Worm (Caenorhabditis elegans): Measurements from ENCODE around the gene ugt-22.

The ugt-22 gene

DNA sequence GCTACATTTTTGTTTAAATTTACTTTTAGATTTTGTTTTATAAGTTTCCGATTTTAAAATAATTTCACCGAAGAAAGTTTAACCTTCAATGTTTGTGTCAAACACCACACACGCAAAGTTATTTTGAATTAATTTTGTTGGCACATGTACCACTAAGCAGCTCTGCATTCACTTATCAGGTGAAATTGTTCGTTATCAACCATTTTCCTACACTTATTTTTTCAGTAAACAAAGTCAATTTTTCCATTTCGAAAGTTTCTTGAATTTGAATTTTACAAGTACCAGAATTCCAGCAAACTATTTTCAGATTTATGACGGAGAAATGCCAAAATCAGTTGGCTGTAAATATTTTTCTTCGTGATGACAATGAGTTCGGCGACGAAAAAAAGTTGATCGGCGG, 19.9 kb upstream of the ugt-22 start, which contains the start of gene C08F11.3:
Gene C08F11.3, plus strand, starts transcription at position 301 of the 400 bp plus-strand sequence.
- TF ChIP-seq gmeb-1 (tag; optimal IDR thresholded peaks at IDR 0.05): no peak
- TF ChIP-seq lin-39 (tag; optimal IDR thresholded peaks at IDR 0.05): no peak
- no peak for TF ChIP-seq R02D3.7 (tag; optimal IDR thresholded peaks at IDR 0.05)
- TF ChIP-seq lsy-2 (tag; optimal IDR thresholded peaks at IDR 0.05): no peak
- no peak for TF ChIP-seq ceh-82 (tag; optimal IDR thresholded peaks at IDR 0.05)
- no peak for TF ChIP-seq nhr-77 (tag; optimal IDR thresholded peaks at IDR 0.05)
- TF ChIP-seq C34F6.9 (tag; optimal IDR thresholded peaks at IDR 0.05): no peak
- TF ChIP-seq ztf-1 (GFP tag; conservative IDR thresholded peaks at IDR 0.05): no peak
- TF ChIP-seq nhr-237 (tag; optimal IDR thresholded peaks at IDR 0.05): no peak
- TF ChIP-seq blmp-1 (tag; optimal IDR thresholded peaks at IDR 0.05; ENCODE audit: insufficient read depth): no peak
- no peak for TF ChIP-seq Y55F3AM.14 (GFP tag; optimal IDR thresholded peaks at IDR 0.05)
- no peak for TF ChIP-seq nhr-21 (tag; optimal IDR thresholded peaks at IDR 0.05)
- TF ChIP-seq ztf-4 (tag; optimal IDR thresholded peaks at IDR 0.05): no peak
- TF ChIP-seq sma-3 (GFP tag; optimal IDR thresholded peaks at IDR 0.05): no peak

DNA sequence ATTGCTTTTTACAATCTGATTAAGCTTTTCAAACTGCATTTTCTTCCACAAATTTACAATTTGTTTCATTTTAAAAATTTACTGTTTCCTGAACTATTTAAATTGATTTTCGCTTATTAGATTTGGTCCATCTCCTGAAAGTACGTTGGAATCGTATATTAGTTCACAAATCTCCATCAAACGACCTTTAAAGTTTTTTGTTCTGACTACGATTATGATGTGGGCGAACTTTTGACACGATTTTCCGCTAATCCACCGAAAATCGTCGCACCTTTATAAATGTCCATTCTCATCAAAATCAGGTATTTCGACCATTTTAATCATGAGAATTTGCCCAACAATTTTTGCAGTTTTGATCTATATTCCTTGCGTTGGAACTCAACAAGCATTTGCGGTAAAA, 15.5 kb upstream of the ugt-22 start, which contains the start of gene C08F11.1:
Gene C08F11.1, plus strand, starts transcription at position 301 of the 400 bp plus-strand sequence.
- TF ChIP-seq unc-55 (GFP tag; optimal IDR thresholded peaks at IDR 0.05) (no peak), F13H6.1 (tag; optimal IDR thresholded peaks at IDR 0.05) (no peak), skn-1 (tag; optimal IDR thresholded peaks at IDR 0.05) (no peak), crh-2 (tag; optimal IDR thresholded peaks at IDR 0.05) (no peak), nhr-6 (tag; optimal IDR thresholded peaks at IDR 0.05) (no peak), C34F6.9 (tag; optimal IDR thresholded peaks at IDR 0.05) (no peak), lin-13 (GFP tag; optimal IDR thresholded peaks at IDR 0.05) (no peak), Y55F3AM.14 (GFP tag; optimal IDR thresholded peaks at IDR 0.05) (no peak), zag-1 (tag; optimal IDR thresholded peaks at IDR 0.05) (no peak), mab-5 (tag; optimal IDR thresholded peaks at IDR 0.05) (no peak), nhr-23 (tag; optimal IDR thresholded peaks at IDR 0.05) (no peak), mbf-1 (tag; optimal IDR thresholded peaks at IDR 0.05) (no peak), nhr-11 (tag; optimal IDR thresholded peaks at IDR 0.05) (no peak)

DNA sequence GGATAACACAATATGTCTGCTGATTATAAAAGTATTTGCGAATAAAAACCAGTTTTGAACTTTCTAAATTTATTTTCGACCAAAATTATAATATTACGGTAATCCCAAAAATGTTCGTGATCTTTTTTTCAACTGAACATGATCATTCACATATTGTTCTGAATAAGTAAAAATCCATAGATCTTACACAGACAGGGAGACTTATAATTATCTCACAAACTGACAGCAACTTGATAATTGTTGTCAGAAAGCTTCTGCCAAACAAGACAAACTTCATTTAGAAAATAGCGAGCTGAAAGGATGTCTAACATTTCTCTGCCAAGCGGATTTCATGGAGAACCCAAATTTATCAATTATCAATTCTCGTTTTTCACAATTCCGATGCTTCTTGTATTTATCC, 12.6 kb upstream of the ugt-22 start, which contains the start of gene sru-21:
Gene sru-21, plus strand, starts transcription at position 301 of the 400 bp plus-strand sequence.
- TF ChIP-seq mdl-1 (tag; optimal IDR thresholded peaks at IDR 0.05) (no peak), C34F6.9 (tag; optimal IDR thresholded peaks at IDR 0.05) (no peak), nhr-23 (tag; optimal IDR thresholded peaks at IDR 0.05) (no peak), alr-1 (tag; optimal IDR thresholded peaks at IDR 0.05) (no peak), sma-9 (GFP tag; optimal IDR thresholded peaks at IDR 0.05) (no peak), sma-9 (tag; optimal IDR thresholded peaks at IDR 0.05) (no peak), nhr-11 (tag; optimal IDR thresholded peaks at IDR 0.05) (no peak), elt-1 (tag; optimal IDR thresholded peaks at IDR 0.05) (no peak), skn-1 (tag; optimal IDR thresholded peaks at IDR 0.05) (no peak), nhr-129 (tag; optimal IDR thresholded peaks at IDR 0.05) (no peak), lin-11 (tag; optimal IDR thresholded peaks at IDR 0.05) (no peak)

DNA sequence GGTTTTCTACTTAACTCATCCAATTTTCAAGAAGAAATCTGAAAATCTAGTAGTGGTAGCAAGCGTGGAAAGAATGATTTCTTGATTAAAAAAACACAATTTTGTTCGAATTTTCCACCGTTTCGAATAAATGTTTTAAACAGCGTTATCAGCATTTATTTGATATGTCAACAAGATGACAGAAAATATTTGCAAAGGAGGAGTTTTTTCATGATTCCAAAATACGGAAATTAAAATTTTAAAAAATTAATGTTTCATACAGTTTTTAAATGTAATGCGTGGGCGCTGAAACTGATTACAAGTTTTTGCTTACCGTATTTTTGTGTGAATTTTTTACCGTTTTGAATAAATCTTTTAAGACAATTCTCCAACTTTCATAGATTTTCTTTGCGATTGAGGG, 6.4 kb upstream of the ugt-22 start:
- TF ChIP-seq sem-4 (tag; optimal IDR thresholded peaks at IDR 0.05) (no peak), nhr-10 (tag; optimal IDR thresholded peaks at IDR 0.05) (no peak), fos-1 (tag; optimal IDR thresholded peaks at IDR 0.05) (no peak), ceh-16 (tag; optimal IDR thresholded peaks at IDR 0.05) (no peak), gmeb-1 (tag; optimal IDR thresholded peaks at IDR 0.05) (no peak), nhr-129 (tag; optimal IDR thresholded peaks at IDR 0.05) (no peak), ztf-4 (tag; optimal IDR thresholded peaks at IDR 0.05) (no peak), mab-5 (tag; optimal IDR thresholded peaks at IDR 0.05) (no peak), nhr-21 (tag; optimal IDR thresholded peaks at IDR 0.05) (no peak), egl-27 (tag; optimal IDR thresholded peaks at IDR 0.05) (no peak), F13H6.1 (tag; optimal IDR thresholded peaks at IDR 0.05) (no peak), nhr-23 (tag; optimal IDR thresholded peaks at IDR 0.05) (no peak), unc-39 (tag; optimal IDR thresholded peaks at IDR 0.05) (no peak), Y55F3AM.14 (GFP tag; optimal IDR thresholded peaks at IDR 0.05) (no peak), skn-1 (tag; optimal IDR thresholded peaks at IDR 0.05) (no peak), lsy-2 (tag; optimal IDR thresholded peaks at IDR 0.05) (no peak), nhr-12 (tag; optimal IDR thresholded peaks at IDR 0.05) (no peak), snpc-4 (tag; optimal IDR thresholded peaks at IDR 0.05) (no peak)

Measured in whole organism, L2 larva.